Worm (Caenorhabditis elegans) whole organism, L1 larva: Measurements from ENCODE around the gene Y17G7B.3.

Experiments
- C04F5.9 ChIP-seq: sonication (generic microtip); optimal IDR thresholded peaks from 2 replicates; lab custom pipeline; 2016; ENCODE audit warnings: missing genetic modification characterization, missing compliant biosample characterization
- C16A3.4 ChIP-seq: fragments of 150-350 bp; optimal IDR thresholded peaks from 2 replicates; lab custom pipeline; 2014; ENCODE audit warnings: missing biosample characterization, missing genetic modification characterization
- C34B4.2 ChIP-seq: sonication (generic microtip); optimal IDR thresholded peaks from 2 replicates; lab custom pipeline; 2017; ENCODE audit warnings: mild to moderate bottlenecking, missing genetic modification characterization, missing compliant biosample characterization
- aha-1 ChIP-seq: fragments of 150-350 bp; optimal IDR thresholded peaks from 2 replicates; lab custom pipeline; 2014; ENCODE audit warnings: missing biosample characterization, missing genetic modification characterization
- ama-1 ChIP-seq: fragments of 150-350 bp; optimal IDR thresholded peaks from 2 replicates; lab custom pipeline; 2014
- blmp-1 ChIP-seq: fragments of 150-350 bp; optimal IDR thresholded peaks from 2 replicates; lab custom pipeline; 2014; ENCODE audit warnings: missing biosample characterization, missing genetic modification characterization
- ceh-82 ChIP-seq, 3 experiments: fragments of 150-350 bp in 1 of 3; sonication (generic microtip) in 2 of 3; optimal IDR thresholded peaks; 2 replicates each; lab custom pipeline; 2014 to 2017; ENCODE audit warnings: missing biosample characterization in 3 of 3, missing genetic modification characterization in 3 of 3
- ceh-88 ChIP-seq: fragments of 200-800 bp; sonication (Bioruptor generic); IDR thresholded peaks from 2 replicates; pipeline ENCODE4 v1.3.6; 2022; ENCODE audit warnings: missing genetic modification characterization, missing compliant biosample characterization
- ceh-90 ChIP-seq: sonication (generic microtip); optimal IDR thresholded peaks from 2 replicates; lab custom pipeline; 2016; ENCODE audit warnings: missing genetic modification characterization, missing compliant biosample characterization
- ces-1 ChIP-seq: fragments of 150-350 bp; optimal IDR thresholded peaks from 2 replicates; lab custom pipeline; 2014; ENCODE audit warnings: missing biosample characterization, missing genetic modification reagents, missing genetic modification characterization
- efl-1 ChIP-seq, 4 experiments: fragments of 150-350 bp; optimal IDR thresholded peaks in 3 of 4; peaks in 1 of 4; 1 replicate in 1 of 4; 2 replicates in 3 of 4; lab custom pipeline; 2014; ENCODE audit warnings: missing biosample characterization in 2 of 4, missing genetic modification characterization in 2 of 4, missing genetic modification reagents in 2 of 4
- efl-3 ChIP-seq: fragments of 200-800 bp; sonication (Bioruptor generic); optimal IDR thresholded peaks from 2 replicates; lab custom pipeline; 2018; ENCODE audit warnings: mild to moderate bottlenecking, missing genetic modification characterization, missing compliant biosample characterization
- egl-13 ChIP-seq: sonication (generic microtip); optimal IDR thresholded peaks from 2 replicates; lab custom pipeline; 2016; ENCODE audit warnings: missing genotype, missing genetic modification reagents, missing genetic modification characterization, missing compliant biosample characterization
- elt-2 ChIP-seq: sonication (generic microtip); optimal IDR thresholded peaks from 2 replicates; lab custom pipeline; 2016; ENCODE audit warnings: missing genetic modification characterization, mild to moderate bottlenecking, inconsistent platforms, missing compliant biosample characterization, missing genetic modification reagents
- elt-3 ChIP-seq, 6 experiments: fragments of 150-350 bp in 1 of 6; sonication (generic microtip); optimal IDR thresholded peaks; 2 replicates each; lab custom pipeline; 2017 to 2018; ENCODE audit warnings: missing biosample characterization in 6 of 6, missing genetic modification characterization in 6 of 6, inconsistent platforms in 1 of 6
- ets-5 ChIP-seq: fragments of 200-800 bp; sonication (Bioruptor generic); IDR thresholded peaks from 2 replicates; pipeline ENCODE4 v1.3.6; 2022; ENCODE audit warnings: missing genetic modification characterization, missing compliant biosample characterization
- fkh-10 ChIP-seq: sonication (generic microtip); optimal IDR thresholded peaks from 2 replicates; lab custom pipeline; 2017; ENCODE audit warnings: missing biosample characterization, missing genetic modification reagents, missing genetic modification characterization
- fkh-4 ChIP-seq: sonication (generic microtip); optimal IDR thresholded peaks from 2 replicates; lab custom pipeline; 2016; ENCODE audit warnings: missing compliant biosample characterization, missing genetic modification characterization, borderline replicate concordance
- fkh-8 ChIP-seq: sonication (generic microtip); optimal IDR thresholded peaks from 2 replicates; lab custom pipeline; 2016; ENCODE audit warnings: mild to moderate bottlenecking, missing genetic modification characterization, missing compliant biosample characterization
- fos-1 ChIP-seq: fragments of 150-350 bp; optimal IDR thresholded peaks from 2 replicates; lab custom pipeline; 2014; ENCODE audit warnings: missing biosample characterization, missing genetic modification characterization
- grh-1 ChIP-seq: fragments of 200-800 bp; sonication (Bioruptor generic); IDR thresholded peaks from 2 replicates; pipeline ENCODE4 v1.3.6; 2022; ENCODE audit warnings: missing genetic modification reagents, missing genetic modification characterization, missing compliant biosample characterization
- hlh-17 ChIP-seq: fragments of 200-800 bp; sonication (Bioruptor generic); optimal IDR thresholded peaks from 2 replicates; lab custom pipeline; 2018; ENCODE audit warnings: missing genetic modification characterization, mild to moderate bottlenecking, missing compliant biosample characterization, moderate library complexity, borderline replicate concordance
- irx-1 ChIP-seq: sonication (generic microtip); optimal IDR thresholded peaks from 2 replicates; lab custom pipeline; 2016; ENCODE audit warnings: missing genetic modification characterization, missing compliant biosample characterization
- isw-1 ChIP-seq: fragments of 200-800 bp; sonication (Bioruptor generic); IDR thresholded peaks from 2 replicates; pipeline ENCODE4 v1.3.6; 2022; ENCODE audit warnings: missing genetic modification characterization, missing compliant biosample characterization
- lin-13 ChIP-seq: fragments of 150-350 bp; optimal IDR thresholded peaks from 2 replicates; lab custom pipeline; 2014; ENCODE audit warnings: missing biosample characterization, missing genetic modification reagents, missing genetic modification characterization
- lin-14 ChIP-seq: fragments of 200-800 bp; sonication (Bioruptor generic); optimal IDR thresholded peaks from 2 replicates; lab custom pipeline; 2018; ENCODE audit warnings: mild to moderate bottlenecking, missing genetic modification characterization, moderate library complexity, missing compliant biosample characterization
- lin-15B ChIP-seq: fragments of 150-350 bp; sonication (generic microtip); optimal IDR thresholded peaks from 3 replicates; lab custom pipeline; 2014; ENCODE audit warnings: missing biosample characterization, missing genetic modification characterization
- mdl-1 ChIP-seq, 2 experiments: fragments of 150-350 bp; optimal IDR thresholded peaks; 2 replicates each; lab custom pipeline; 2014 to 2017; ENCODE audit warnings: missing biosample characterization in 2 of 2, missing genetic modification characterization in 2 of 2, inconsistent platforms in 1 of 2
- mef-2 ChIP-seq: fragments of 150-350 bp; optimal IDR thresholded peaks from 2 replicates; lab custom pipeline; 2014; ENCODE audit warnings: missing biosample characterization, missing genetic modification characterization
- mep-1 ChIP-seq: fragments of 150-350 bp; optimal IDR thresholded peaks from 2 replicates; lab custom pipeline; 2014; ENCODE audit warnings: missing biosample characterization, missing genetic modification characterization
- nhr-12 ChIP-seq: sonication (generic microtip); optimal IDR thresholded peaks from 2 replicates; lab custom pipeline; 2017; ENCODE audit warnings: missing biosample characterization, missing genetic modification characterization
- nhr-237 ChIP-seq: fragments of 150-350 bp; optimal IDR thresholded peaks from 2 replicates; lab custom pipeline; 2014; ENCODE audit warnings: missing biosample characterization, missing genetic modification characterization
- nhr-28 ChIP-seq: fragments of 150-350 bp; optimal IDR thresholded peaks from 2 replicates; lab custom pipeline; 2014; ENCODE audit warnings: missing biosample characterization, missing genetic modification characterization
- nhr-47 ChIP-seq: sonication (generic microtip); optimal IDR thresholded peaks from 2 replicates; lab custom pipeline; 2016; ENCODE audit warnings: mild to moderate bottlenecking, missing genetic modification characterization, moderate library complexity, missing compliant biosample characterization
- nhr-85 ChIP-seq: sonication (generic microtip); peaks from one replicate; lab custom pipeline; 2016; ENCODE audit warnings: missing genetic modification characterization, inconsistent platforms, missing compliant biosample characterization
- pag-3 ChIP-seq: sonication (generic microtip); optimal IDR thresholded peaks from 2 replicates; lab custom pipeline; 2017; ENCODE audit warnings: missing genetic modification characterization, mild to moderate bottlenecking, missing compliant biosample characterization, antibody characterized with exemption, borderline replicate concordance; ENCODE audit not compliant: insufficient read depth
- pqm-1 ChIP-seq: sonication (generic microtip); optimal IDR thresholded peaks from 3 replicates; lab custom pipeline; 2017; ENCODE audit warnings: missing biosample characterization, missing genetic modification characterization
- rnt-1 ChIP-seq: sonication (generic microtip); optimal IDR thresholded peaks from 2 replicates; lab custom pipeline; 2016; ENCODE audit warnings: mild to moderate bottlenecking, missing genetic modification characterization, moderate library complexity, missing compliant biosample characterization
- snpc-4 ChIP-seq: fragments of 150-350 bp; optimal IDR thresholded peaks from 2 replicates; lab custom pipeline; 2014; ENCODE audit warnings: missing biosample characterization, missing genetic modification characterization
- snu-23 ChIP-seq: sonication (generic microtip); optimal IDR thresholded peaks from 2 replicates; lab custom pipeline; 2016; ENCODE audit warnings: missing genetic modification characterization, missing compliant biosample characterization
- sup-37 ChIP-seq: fragments of 200-800 bp; sonication (Bioruptor generic); optimal IDR thresholded peaks from 2 replicates; lab custom pipeline; 2018; ENCODE audit warnings: mild to moderate bottlenecking, missing genetic modification characterization, missing compliant biosample characterization
- swsn-7 ChIP-seq: sonication (generic microtip); optimal IDR thresholded peaks from 2 replicates; lab custom pipeline; 2016; ENCODE audit warnings: missing genetic modification characterization, missing compliant biosample characterization
- tlp-1 ChIP-seq: fragments of 150-350 bp; optimal IDR thresholded peaks from 2 replicates; lab custom pipeline; 2014; ENCODE audit warnings: missing biosample characterization, missing genetic modification characterization
- unc-30 ChIP-seq: sonication (generic microtip); optimal IDR thresholded peaks from 2 replicates; lab custom pipeline; 2017; ENCODE audit warnings: missing biosample characterization, missing genetic modification characterization
- unc-62 ChIP-seq: fragments of 150-350 bp; optimal IDR thresholded peaks from 2 replicates; lab custom pipeline; 2014; ENCODE audit warnings: missing biosample characterization, missing genetic modification reagents, missing genetic modification characterization
- unc-86 ChIP-seq: sonication (generic microtip); optimal IDR thresholded peaks from 2 replicates; lab custom pipeline; 2016; ENCODE audit warnings: missing genetic modification characterization, missing compliant biosample characterization
- zip-4 ChIP-seq: fragments of 200-800 bp; sonication (Bioruptor generic); optimal IDR thresholded peaks from 2 replicates; lab custom pipeline; 2018; ENCODE audit warnings: mild to moderate bottlenecking, missing genetic modification characterization, moderate library complexity, missing compliant biosample characterization
- ztf-4 ChIP-seq: fragments of 150-350 bp; optimal IDR thresholded peaks from 2 replicates; lab custom pipeline; 2014; ENCODE audit warnings: missing biosample characterization, missing genetic modification characterization

Gene Y17G7B.3

ce11 chrII:11988724-11989123, at the start of gene Y17G7B.3:
Gene Y17G7B.3, plus strand, starts transcription at chrII:11989024.
- no peak for TF ChIP-seq irx-1 (tag; lab: Kevin White, UChicago)
- TF ChIP-seq zip-4 (GFP tag; lab: Kevin White, UChicago) = no peak
- TF ChIP-seq lin-15B (tag; lab: Kevin White, UChicago) = no peak
- no peak for TF ChIP-seq mep-1
- TF ChIP-seq elt-2 (tag; lab: Kevin White, UChicago) = no peak
- no peak for TF ChIP-seq ceh-90 (tag; lab: Kevin White, UChicago)
- no peak for TF ChIP-seq unc-86 (tag; lab: Kevin White, UChicago)
- TF ChIP-seq fkh-8 (tag; lab: Kevin White, UChicago) = no peak
- TF ChIP-seq lin-13 (GFP tag; lab: Kevin White, UChicago) = no peak
- no peak for TF ChIP-seq nhr-28 (tag; lab: Kevin White, UChicago)
- no peak for TF ChIP-seq aha-1 (tag; lab: Kevin White, UChicago)
- no peak for TF ChIP-seq sup-37
- TF ChIP-seq C04F5.9 (tag; lab: Kevin White, UChicago) = no peak
- TF ChIP-seq fos-1 (tag; lab: Kevin White, UChicago) = no peak
- TF ChIP-seq ceh-82 (tag; optimal IDR thresholded peaks at IDR 0.05; lab: Kevin White, UChicago) = no peak
- TF ChIP-seq grh-1 (GFP tag; lab: Robert Waterston, UW) = no peak
- TF ChIP-seq lin-14 = no peak
- no peak for TF ChIP-seq snu-23 (GFP tag; lab: Kevin White, UChicago)

ce11 chrII:11948459-11948858, 40.4 kb upstream of the Y17G7B.3 start, which contains the start of gene W03C9.8:
Gene W03C9.8, plus strand, starts transcription at chrII:11948759.
- no peak for TF ChIP-seq nhr-237
- no peak for TF ChIP-seq nhr-12 (tag; lab: Kevin White, UChicago)
- TF ChIP-seq efl-3 (GFP tag; lab: Kevin White, UChicago) = no peak
- TF ChIP-seq blmp-1 (tag; lab: Kevin White, UChicago) = no peak
- no peak for TF ChIP-seq lin-14
- TF ChIP-seq isw-1 (GFP tag; lab: Robert Waterston, UW) = no peak
- no peak for TF ChIP-seq nhr-47 (tag; lab: Kevin White, UChicago)
- TF ChIP-seq mdl-1 (tag; optimal IDR thresholded peaks at IDR 0.05; lab: Kevin White, UChicago) = no peak
- no peak for TF ChIP-seq fkh-8 (tag; lab: Kevin White, UChicago)
- TF ChIP-seq ces-1 (GFP tag; lab: Kevin White, UChicago) = no peak
- TF ChIP-seq C34B4.2 (tag; lab: Kevin White, UChicago) = no peak
- no peak for TF ChIP-seq lin-15B (tag; lab: Kevin White, UChicago)
- TF ChIP-seq nhr-28 (tag; lab: Kevin White, UChicago) = no peak
- TF ChIP-seq ets-5 (GFP tag; lab: Robert Waterston, UW) = no peak
- TF ChIP-seq rnt-1 = no peak
- TF ChIP-seq lin-13 (GFP tag; lab: Kevin White, UChicago) = no peak
- no peak for TF ChIP-seq unc-86 (tag; lab: Kevin White, UChicago)
- no peak for TF ChIP-seq hlh-17

ce11 chrII:11952963-11953362, 35.9 kb upstream of the Y17G7B.3 start:
- TF ChIP-seq unc-86 (tag; lab: Kevin White, UChicago) = no peak
- no peak for TF ChIP-seq ceh-90 (tag; lab: Kevin White, UChicago)
- no peak for TF ChIP-seq fkh-4 (tag; lab: Kevin White, UChicago)
- TF ChIP-seq nhr-12 (tag; lab: Kevin White, UChicago) = no peak
- no peak for TF ChIP-seq unc-30 (tag; lab: Kevin White, UChicago)
- no peak for TF ChIP-seq ceh-88 (GFP tag; lab: Robert Waterston, UW)
- no peak for TF ChIP-seq nhr-85 (tag; lab: Kevin White, UChicago)
- TF ChIP-seq unc-62 (GFP tag; lab: Kevin White, UChicago) = no peak
- no peak for TF ChIP-seq fkh-10 (GFP tag; lab: Kevin White, UChicago)
- TF ChIP-seq egl-13 (tag; lab: Kevin White, UChicago) = no peak
- no peak for TF ChIP-seq mef-2 (tag; lab: Kevin White, UChicago)
- no peak for TF ChIP-seq ztf-4 (tag; lab: Kevin White, UChicago)
- peak; percentile 5 for TF ChIP-seq pag-3
- TF ChIP-seq C34B4.2 (tag; lab: Kevin White, UChicago) = no peak
- no peak for TF ChIP-seq tlp-1 (tag; lab: Kevin White, UChicago)
- no peak for TF ChIP-seq efl-1 (optimal IDR thresholded peaks at IDR 0.05; lab: Kevin White, UChicago)
- TF ChIP-seq efl-1 (GFP tag; optimal IDR thresholded peaks at IDR 0.05 in 1 of 2; lab: Kevin White, UChicago) = peak in 1 of 2 experiments; percentile 78
- peak; percentile 90 for TF ChIP-seq blmp-1 (tag; lab: Kevin White, UChicago)
- TF ChIP-seq swsn-7 = no peak
- no peak for TF ChIP-seq snpc-4 (tag; lab: Kevin White, UChicago)
- TF ChIP-seq elt-3 (tag; optimal IDR thresholded peaks at IDR 0.05; lab: Kevin White, UChicago) = peak in 1 of 6 experiments; percentile 6
- TF ChIP-seq pqm-1 (tag; lab: Kevin White, UChicago) = no peak
- TF ChIP-seq ama-1 (lab: Kevin White, UChicago) = no peak
- TF ChIP-seq C16A3.4 (tag; lab: Kevin White, UChicago) = no peak
